Worm (Caenorhabditis elegans) whole organism, young adult: ENCODE data around the gene F23H11.2.

Source experiments
- F10E7.11 ChIP-seq: sonication (generic microtip); optimal IDR thresholded peaks from 2 replicates; lab custom pipeline; 2017; ENCODE audit warnings: mild to moderate bottlenecking, missing genetic modification characterization, moderate library complexity, missing compliant biosample characterization
- F55B11.4 ChIP-seq: sonication (generic microtip); optimal IDR thresholded peaks from 2 replicates; lab custom pipeline; 2016; ENCODE audit warnings: missing compliant biosample characterization, missing genetic modification characterization, borderline replicate concordance; ENCODE audit not compliant: insufficient read depth
- T26A5.8 ChIP-seq: sonication (generic microtip); optimal IDR thresholded peaks from 2 replicates; lab custom pipeline; 2016; ENCODE audit warnings: missing genetic modification characterization, missing compliant biosample characterization
- Y53G8AR.9 ChIP-seq: fragments of 200-800 bp; sonication (Bioruptor generic); conservative IDR thresholded peaks from 2 replicates; pipeline ENCODE4 v1.3.6; 2022; ENCODE audit warnings: missing genetic modification reagents, missing genetic modification characterization, missing compliant biosample characterization
- Y56A3A.18 ChIP-seq: fragments of 200-800 bp; sonication (Bioruptor generic); IDR thresholded peaks from 2 replicates; pipeline ENCODE4 v1.3.6; 2022; ENCODE audit warnings: missing genetic modification reagents, missing genetic modification characterization, missing compliant biosample characterization
- Y79H2A.3 ChIP-seq: fragments of 200-800 bp; sonication (Bioruptor generic); conservative IDR thresholded peaks from 2 replicates; pipeline ENCODE4 v1.3.6; 2022; ENCODE audit warnings: missing genetic modification reagents, missing genetic modification characterization, missing compliant biosample characterization
- attf-3 ChIP-seq: fragments of 200-800 bp; sonication (Bioruptor generic); conservative IDR thresholded peaks from 2 replicates; pipeline ENCODE4 v1.3.6; 2022; ENCODE audit warnings: missing genetic modification reagents, missing genetic modification characterization, missing compliant biosample characterization
- attf-5 ChIP-seq: fragments of 200-800 bp; sonication (Bioruptor generic); optimal IDR thresholded peaks from 2 replicates; lab custom pipeline; 2018; ENCODE audit warnings: mild to moderate bottlenecking, missing genetic modification characterization, missing compliant biosample characterization
- cebp-1 ChIP-seq, 2 experiments: fragments of 200-800 bp in 1 of 2; sonication (Bioruptor generic) in 1 of 2; sonication (generic microtip) in 1 of 2; IDR thresholded peaks in 1 of 2; optimal IDR thresholded peaks in 1 of 2; 2 replicates each; pipeline versions ENCODE4 v1.3.6 to Lab custom; 2017 to 2022; ENCODE audit warnings: missing compliant biosample characterization in 2 of 2, missing genetic modification characterization in 2 of 2, mild to moderate bottlenecking in 1 of 2, missing genetic modification reagents in 1 of 2, moderate library complexity in 1 of 2
- ceh-100 ChIP-seq: fragments of 200-800 bp; sonication (Bioruptor generic); IDR thresholded peaks from 2 replicates; pipeline ENCODE4 v1.3.6; 2022; ENCODE audit warnings: missing genetic modification reagents, missing genetic modification characterization, missing compliant biosample characterization
- dox-1 ChIP-seq: fragments of 200-800 bp; sonication (Bioruptor generic); IDR thresholded peaks from 2 replicates; pipeline ENCODE4 v1.3.6; 2022; ENCODE audit warnings: missing genetic modification reagents, missing genetic modification characterization, missing compliant biosample characterization
- efl-1 ChIP-seq: fragments of 150-350 bp; optimal IDR thresholded peaks from 2 replicates; lab custom pipeline; 2014; ENCODE audit warnings: missing biosample characterization, missing genetic modification reagents, missing genetic modification characterization
- ekl-4 ChIP-seq: fragments of 200-800 bp; sonication (Bioruptor generic); IDR thresholded peaks from 2 replicates; pipeline ENCODE4 v1.3.6; 2022; ENCODE audit warnings: missing genetic modification reagents, missing genetic modification characterization, missing compliant biosample characterization
- gei-17 ChIP-seq: fragments of 200-800 bp; sonication (Bioruptor generic); optimal IDR thresholded peaks from 2 replicates; lab custom pipeline; 2018; ENCODE audit warnings: mild to moderate bottlenecking, missing genetic modification characterization, missing compliant biosample characterization
- him-1 ChIP-seq: sonication (generic microtip); optimal IDR thresholded peaks from 2 replicates; lab custom pipeline; 2016; ENCODE audit warnings: missing genotype, missing genetic modification reagents, missing genetic modification characterization, missing compliant biosample characterization
- hlh-12 ChIP-seq: sonication (generic microtip); optimal IDR thresholded peaks from 2 replicates; lab custom pipeline; 2016; ENCODE audit warnings: missing genetic modification characterization, missing compliant biosample characterization
- hsf-1 ChIP-seq: fragments of 200-800 bp; sonication (Bioruptor generic); IDR thresholded peaks from 2 replicates; pipeline ENCODE4 v1.3.6; 2022; ENCODE audit warnings: missing genetic modification reagents, missing genetic modification characterization, missing compliant biosample characterization
- lag-1 ChIP-seq: fragments of 200-800 bp; sonication (Bioruptor generic); IDR thresholded peaks from 2 replicates; pipeline ENCODE4 v1.3.6; 2022; ENCODE audit warnings: missing genetic modification reagents, missing genetic modification characterization, missing compliant biosample characterization
- lin-35 ChIP-seq, 3 experiments: fragments of 150-350 bp in 2 of 3; sonication (generic microtip) in 1 of 3; optimal IDR thresholded peaks; 2 replicates each; lab custom pipeline; 2014 to 2018; ENCODE audit warnings: missing biosample characterization in 3 of 3, missing genetic modification characterization in 3 of 3, missing genetic modification reagents in 3 of 3
- lin-40 ChIP-seq: sonication (generic microtip); optimal IDR thresholded peaks from 2 replicates; lab custom pipeline; 2016; ENCODE audit warnings: missing genetic modification characterization, mild to moderate bottlenecking, missing compliant biosample characterization, missing genotype, missing genetic modification reagents
- lin-54 ChIP-seq: fragments of 200-800 bp; sonication (Bioruptor generic); optimal IDR thresholded peaks from 2 replicates; lab custom pipeline; 2018; ENCODE audit warnings: mild to moderate bottlenecking, missing genetic modification characterization, missing compliant biosample characterization
- lir-1 ChIP-seq: fragments of 200-800 bp; sonication (Bioruptor generic); conservative IDR thresholded peaks from 2 replicates; pipeline ENCODE4 v1.3.6; 2022; ENCODE audit warnings: missing genetic modification reagents, missing genetic modification characterization, missing compliant biosample characterization
- lsl-1 ChIP-seq: fragments of 200-800 bp; sonication (Bioruptor generic); optimal IDR thresholded peaks from 2 replicates; lab custom pipeline; 2018; ENCODE audit warnings: mild to moderate bottlenecking, missing genetic modification characterization, moderate library complexity, missing compliant biosample characterization
- madf-10 ChIP-seq: sonication (generic microtip); optimal IDR thresholded peaks from 2 replicates; lab custom pipeline; 2016; ENCODE audit warnings: mild to moderate bottlenecking, missing genetic modification characterization, missing compliant biosample characterization
- madf-6 ChIP-seq: fragments of 200-800 bp; sonication (Bioruptor generic); IDR thresholded peaks from 2 replicates; pipeline ENCODE4 v1.3.6; 2022; ENCODE audit warnings: missing genetic modification reagents, missing genetic modification characterization, missing compliant biosample characterization
- madf-8 ChIP-seq: fragments of 200-800 bp; sonication (Bioruptor generic); conservative IDR thresholded peaks from 2 replicates; pipeline ENCODE4 v1.3.6; 2022; ENCODE audit warnings: missing genetic modification reagents, missing genetic modification characterization, missing compliant biosample characterization
- mcd-1 ChIP-seq: fragments of 200-800 bp; sonication (Bioruptor generic); IDR thresholded peaks from 2 replicates; pipeline ENCODE4 v1.3.6; 2022; ENCODE audit warnings: missing genetic modification reagents, missing genetic modification characterization, missing compliant biosample characterization
- nfya-1 ChIP-seq: sonication (generic microtip); optimal IDR thresholded peaks from 2 replicates; lab custom pipeline; 2017; ENCODE audit warnings: antibody characterized with exemption, missing compliant biosample characterization, missing genetic modification characterization, borderline replicate concordance; ENCODE audit not compliant: insufficient read depth
- nhr-80 ChIP-seq: sonication (generic microtip); optimal IDR thresholded peaks from 2 replicates; lab custom pipeline; 2016; ENCODE audit warnings: missing genetic modification characterization, missing compliant biosample characterization
- pbrm-1 ChIP-seq: fragments of 200-800 bp; sonication (Bioruptor generic); IDR thresholded peaks from 2 replicates; pipeline ENCODE4 v1.3.6; 2022; ENCODE audit warnings: missing genetic modification reagents, missing genetic modification characterization, missing compliant biosample characterization
- rec-8 ChIP-seq, 2 experiments: sonication (generic microtip); optimal IDR thresholded peaks; 2 replicates each; lab custom pipeline; 2016; ENCODE audit warnings: mild to moderate bottlenecking in 2 of 2, missing genetic modification characterization in 2 of 2, missing genetic modification reagents in 2 of 2, missing genotype in 2 of 2, missing biosample characterization in 1 of 2, missing compliant biosample characterization in 1 of 2, moderate library complexity in 1 of 2
- repo-1 ChIP-seq: sonication (generic microtip); optimal IDR thresholded peaks from 2 replicates; lab custom pipeline; 2017; ENCODE audit warnings: mild to moderate bottlenecking, missing genetic modification characterization, missing compliant biosample characterization
- snpc-3.4 ChIP-seq: sonication (generic microtip); optimal IDR thresholded peaks from 2 replicates; lab custom pipeline; 2017; ENCODE audit warnings: missing genetic modification characterization, mild to moderate bottlenecking, missing compliant biosample characterization, antibody characterized with exemption, moderate library complexity, missing genotype, missing genetic modification reagents
- somi-1 ChIP-seq: fragments of 200-800 bp; sonication (Bioruptor generic); optimal IDR thresholded peaks from 2 replicates; lab custom pipeline; 2018; ENCODE audit warnings: mild to moderate bottlenecking, missing genetic modification characterization, missing compliant biosample characterization
- zfh-2 ChIP-seq: fragments of 200-800 bp; sonication (Bioruptor generic); conservative IDR thresholded peaks from 2 replicates; pipeline ENCODE4 v1.3.6; 2022; ENCODE audit warnings: missing genetic modification reagents, missing genetic modification characterization, missing compliant biosample characterization
- zim-3 ChIP-seq: sonication (generic microtip); optimal IDR thresholded peaks from 2 replicates; lab custom pipeline; 2017; ENCODE audit warnings: mild to moderate bottlenecking, missing genetic modification characterization, moderate library complexity, missing compliant biosample characterization
- ztf-26 ChIP-seq: sonication (generic microtip); optimal IDR thresholded peaks from 2 replicates; lab custom pipeline; 2017; ENCODE audit warnings: missing genetic modification characterization, missing compliant biosample characterization
- ztf-28 ChIP-seq: fragments of 200-800 bp; sonication (Bioruptor generic); IDR thresholded peaks from 2 replicates; pipeline ENCODE4 v1.3.6; 2022; ENCODE audit warnings: missing genetic modification reagents, missing genetic modification characterization, missing compliant biosample characterization

Gene F23H11.2

DNA sequence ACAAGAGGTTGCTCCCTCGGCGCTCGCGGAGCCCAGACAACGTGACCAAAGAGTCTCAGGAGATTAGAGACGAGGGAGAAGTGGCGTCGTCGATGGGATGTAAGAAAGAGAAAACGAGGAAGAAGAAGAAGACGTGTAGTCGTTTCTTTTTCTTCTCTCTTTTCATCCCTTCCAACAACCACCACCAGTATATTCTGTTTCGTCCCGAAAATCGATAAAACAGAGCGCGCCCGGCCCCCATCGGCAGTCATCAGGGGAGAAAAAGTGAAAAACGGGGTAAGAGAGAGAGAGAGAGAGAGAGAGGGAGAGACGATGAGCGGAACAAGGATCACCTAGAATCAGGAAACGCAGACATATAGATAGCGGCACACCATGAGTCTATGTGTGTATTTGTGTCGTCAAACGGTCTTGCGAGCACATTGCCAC, 7.7 kb upstream of the F23H11.2 start (continued):
- peak; percentile 76 for TF ChIP-seq lin-40 (tag; lab: Kevin White, UChicago)
- peak; percentile 18 for TF ChIP-seq lin-54 (GFP tag; lab: Kevin White, UChicago)
- no peak for TF ChIP-seq madf-8 (GFP tag; lab: Robert Waterston, UW)
- peak; percentile 41; the same call in 1 of the 2 replicates for TF ChIP-seq pbrm-1 (GFP tag; lab: Robert Waterston, UW)
- no peak for TF ChIP-seq repo-1 (tag; lab: Kevin White, UChicago)
- TF ChIP-seq Y53G8AR.9 (GFP tag; lab: Robert Waterston, UW): 0 out of 2 replicates have a peak, but pooled peaks have one; percentile 30
- TF ChIP-seq mcd-1 (GFP tag; lab: Robert Waterston, UW): peak; percentile 71
- peak in 1 of 3 experiments; percentile 41 for TF ChIP-seq lin-35 (GFP tag; optimal IDR thresholded peaks at IDR 0.05; lab: Kevin White, UChicago)
- TF ChIP-seq ztf-26 (tag; lab: Kevin White, UChicago): peak; percentile 56
- TF ChIP-seq Y56A3A.18 (GFP tag; lab: Robert Waterston, UW): no peak
- TF ChIP-seq gei-17: no peak
- no peak for TF ChIP-seq F55B11.4 (tag; lab: Kevin White, UChicago)
- no peak for TF ChIP-seq hlh-12 (tag; lab: Kevin White, UChicago)
- 0 out of 2 replicates have a peak, but pooled peaks have one; percentile 26 for TF ChIP-seq attf-3 (GFP tag; lab: Robert Waterston, UW)
- TF ChIP-seq lir-1 (GFP tag; lab: Robert Waterston, UW): no peak

DNA sequence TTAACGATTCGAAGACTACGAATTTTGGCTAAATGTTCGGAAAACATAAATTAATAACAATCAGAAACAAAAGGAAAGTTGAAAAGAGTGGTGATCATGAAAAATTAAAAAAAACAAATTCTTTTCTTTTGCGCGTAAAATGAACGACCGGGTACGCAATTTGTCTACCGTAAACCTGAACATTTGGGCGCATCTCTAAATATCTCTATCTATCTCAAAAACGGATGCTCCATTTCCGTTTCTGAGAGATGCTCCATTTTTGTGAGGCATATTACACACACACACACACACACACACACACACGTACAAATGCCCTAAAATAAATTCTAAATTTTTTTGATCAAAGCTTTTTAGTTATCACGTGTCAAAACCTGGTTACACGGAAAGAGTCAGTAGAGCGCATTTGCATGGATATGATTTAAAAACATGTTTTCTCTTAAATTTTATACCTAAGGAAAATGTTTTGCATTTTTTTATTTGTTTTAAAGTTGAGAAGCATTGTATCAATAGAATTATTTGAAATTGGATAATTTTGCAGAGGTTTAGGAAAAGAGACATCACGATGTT, 6.5 kb upstream of the F23H11.2 start:
- TF ChIP-seq lsl-1 (GFP tag; lab: Kevin White, UChicago): peak; percentile 64
- TF ChIP-seq efl-1 (GFP tag; lab: Kevin White, UChicago): peak; percentile 10
- no peak for TF ChIP-seq T26A5.8 (tag; lab: Kevin White, UChicago)
- TF ChIP-seq attf-5 (GFP tag; lab: Kevin White, UChicago): peak; percentile 30

DNA sequence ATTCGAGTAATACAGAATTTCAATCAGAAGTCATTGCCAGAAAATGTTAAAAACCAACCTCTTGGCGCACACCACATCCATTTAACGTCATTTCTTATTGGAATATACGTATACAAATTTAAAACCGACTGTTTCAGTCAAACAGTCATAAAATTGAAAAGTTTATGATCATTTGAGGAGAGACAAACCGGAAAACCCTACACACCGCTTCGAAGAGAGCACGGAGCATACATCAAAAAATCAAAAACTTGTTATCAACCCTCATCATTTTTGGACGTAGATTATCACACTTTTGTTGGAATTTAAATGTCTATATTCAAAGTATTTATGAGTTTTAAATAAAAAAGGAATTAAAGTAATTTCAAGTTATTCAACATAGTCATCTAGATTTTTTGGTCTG, 4.5 kb upstream of the F23H11.2 start, which contains the start of gene T24C4.10:
TSS of gene T24C4.10 (minus strand) at position 230 of the 400 bp plus-strand sequence.
- TF ChIP-seq snpc-3.4 (tag; lab: Kevin White, UChicago): peak; percentile 27
- no peak for TF ChIP-seq cebp-1 (GFP tag; IDR thresholded peaks at IDR 0.05; lab: Robert Waterston, UW)
- TF ChIP-seq cebp-1 (tag; optimal IDR thresholded peaks at IDR 0.05; lab: Kevin White, UChicago): no peak
- peak; percentile 76 for TF ChIP-seq nhr-80 (tag; lab: Kevin White, UChicago)

DNA sequence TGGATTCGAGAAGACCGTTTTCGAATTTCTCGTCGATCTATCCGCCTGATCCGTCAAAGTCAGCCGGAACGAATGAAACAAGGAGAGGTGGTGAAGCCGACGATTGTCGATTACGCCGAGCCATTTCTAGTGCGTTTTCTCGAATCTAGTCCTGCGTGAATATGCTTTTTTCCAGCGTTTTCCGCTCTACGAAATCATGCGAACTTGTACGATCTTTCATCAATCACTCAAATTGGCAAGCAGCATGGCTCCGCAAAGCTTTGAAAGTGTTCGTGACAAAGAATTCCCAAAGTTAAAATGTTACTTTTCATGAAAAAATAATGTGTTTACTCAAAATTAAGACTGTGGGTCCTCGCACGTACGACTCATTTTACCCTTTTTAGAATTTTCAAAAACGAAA, 1.4 kb downstream of the F23H11.2 start:
- TF ChIP-seq nfya-1 (tag; lab: Kevin White, UChicago): no peak
- TF ChIP-seq lag-1 (GFP tag; lab: Robert Waterston, UW): 0 out of 2 replicates have a peak, but pooled peaks have one; percentile 40
- no peak for TF ChIP-seq ztf-26 (tag; lab: Kevin White, UChicago)
- TF ChIP-seq madf-10 (tag; lab: Kevin White, UChicago): no peak

DNA sequence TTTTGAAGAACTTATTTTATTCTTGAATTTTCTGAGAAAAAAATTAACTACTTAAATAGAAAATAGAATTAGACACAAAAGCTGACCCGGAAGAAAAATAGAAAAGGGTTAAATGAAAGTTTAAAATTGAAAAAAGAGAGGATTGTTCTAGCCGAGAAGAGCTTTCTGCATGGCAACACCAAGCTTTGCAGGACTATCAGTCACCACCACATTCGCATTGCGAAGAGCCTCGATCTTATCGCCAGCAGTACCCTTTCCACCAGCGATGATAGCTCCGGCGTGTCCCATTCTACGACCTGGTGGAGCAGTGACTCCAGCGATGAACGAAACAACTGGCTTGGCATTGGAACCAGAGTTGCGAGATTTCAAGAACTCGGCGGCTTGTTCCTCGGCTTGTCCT, 4.6 kb downstream of the F23H11.2 start:
- peak; percentile 30; the same call in 1 of the 2 replicates for TF ChIP-seq madf-6 (GFP tag; lab: Robert Waterston, UW)
- no peak for TF ChIP-seq somi-1
- TF ChIP-seq zim-3: no peak
- peak; percentile 57; the same call in 1 of the 2 replicates for TF ChIP-seq ekl-4 (GFP tag; lab: Robert Waterston, UW)
- peak; percentile 44; the same call in 1 of the 2 replicates for TF ChIP-seq ceh-100
- TF ChIP-seq mcd-1 (GFP tag; lab: Robert Waterston, UW): 0 out of 2 replicates have a peak, but pooled peaks have one; percentile 36
- TF ChIP-seq F10E7.11 (tag; lab: Kevin White, UChicago): peak; percentile 20
- TF ChIP-seq zfh-2 (GFP tag; lab: Robert Waterston, UW): no peak
- TF ChIP-seq dox-1 (GFP tag; lab: Robert Waterston, UW): 0 out of 2 replicates have a peak, but pooled peaks have one; percentile 27
- 0 out of 2 replicates have a peak, but pooled peaks have one; percentile 62 for TF ChIP-seq Y53G8AR.9 (GFP tag; lab: Robert Waterston, UW)
- 0 out of 2 replicates have a peak, but pooled peaks have one; percentile 57 for TF ChIP-seq ztf-28 (GFP tag; lab: Robert Waterston, UW)
- peak; percentile 45; the same call in 1 of the 2 replicates for TF ChIP-seq hsf-1 (GFP tag; lab: Robert Waterston, UW)
- no peak for TF ChIP-seq rec-8 (tag; optimal IDR thresholded peaks at IDR 0.05; lab: Kevin White, UChicago)
- TF ChIP-seq Y79H2A.3: 0 out of 2 replicates have a peak, but pooled peaks have one; percentile 49
- TF ChIP-seq him-1 (tag; lab: Kevin White, UChicago): peak; percentile 39
